Fruit fly (Drosophila melanogaster) whole organism, prepupa: ENCODE results near the gene Spn28Da.

ENCODE experiments used
- Blimp-1 ChIP-seq: fragments of 200-800 bp; sonication (Bioruptor generic); optimal IDR thresholded peaks from 3 replicates; lab custom pipeline; 2017; ENCODE audit warnings: missing biosample characterization, missing genetic modification characterization, mild to moderate bottlenecking, moderate library complexity, missing genetic modification reagents
- CG10631 ChIP-seq: fragments of 200-800 bp; sonication (Bioruptor generic); optimal IDR thresholded peaks from 2 replicates; lab custom pipeline; 2016; ENCODE audit warnings: missing biosample characterization, missing genetic modification characterization
- CG16779 ChIP-seq: fragments of 200-800 bp; sonication (Bioruptor generic); optimal IDR thresholded peaks from 3 replicates; lab custom pipeline; 2017; ENCODE audit warnings: missing biosample characterization, mild to moderate bottlenecking, missing genetic modification characterization
- CG32006 ChIP-seq: fragments of 200-800 bp; sonication (Bioruptor generic); optimal IDR thresholded peaks from 3 replicates; lab custom pipeline; 2017; ENCODE audit warnings: missing biosample characterization, mild to moderate bottlenecking, missing genetic modification characterization
- CG8319 ChIP-seq: fragments of 200-800 bp; sonication (Bioruptor generic); optimal IDR thresholded peaks from 3 replicates; lab custom pipeline; 2016; ENCODE audit warnings: missing biosample characterization, missing genetic modification characterization
- Gug ChIP-seq: fragments of 200-800 bp; sonication (Bioruptor generic); IDR thresholded peaks from 2 replicates; pipeline ENCODE4 v1.3.6; 2022; ENCODE audit warnings: missing biosample characterization, missing genetic modification characterization
- Sox14 ChIP-seq: fragments of 200-800 bp; sonication (Bioruptor generic); optimal IDR thresholded peaks from 3 replicates; lab custom pipeline; 2016; ENCODE audit warnings: missing biosample characterization, missing genetic modification characterization
- dac ChIP-seq: fragments of 200-800 bp; sonication (Bioruptor generic); optimal IDR thresholded peaks from 2 replicates; lab custom pipeline; 2017; ENCODE audit warnings: missing biosample characterization, mild to moderate bottlenecking, missing genetic modification characterization
- lz ChIP-seq: fragments of 200-800 bp; sonication (Bioruptor generic); optimal IDR thresholded peaks from 3 replicates; lab custom pipeline; 2016; ENCODE audit warnings: missing biosample characterization, missing genetic modification characterization
- net ChIP-seq: fragments of 200-800 bp; sonication (Bioruptor generic); optimal IDR thresholded peaks from 3 replicates; lab custom pipeline; 2016; ENCODE audit warnings: missing biosample characterization, missing genetic modification characterization
- spab ChIP-seq: fragments of 200-800 bp; sonication (Bioruptor generic); optimal IDR thresholded peaks from 2 replicates; lab custom pipeline; 2017; ENCODE audit warnings: missing biosample characterization, mild to moderate bottlenecking, missing genetic modification characterization, missing genetic modification reagents

DNA sequence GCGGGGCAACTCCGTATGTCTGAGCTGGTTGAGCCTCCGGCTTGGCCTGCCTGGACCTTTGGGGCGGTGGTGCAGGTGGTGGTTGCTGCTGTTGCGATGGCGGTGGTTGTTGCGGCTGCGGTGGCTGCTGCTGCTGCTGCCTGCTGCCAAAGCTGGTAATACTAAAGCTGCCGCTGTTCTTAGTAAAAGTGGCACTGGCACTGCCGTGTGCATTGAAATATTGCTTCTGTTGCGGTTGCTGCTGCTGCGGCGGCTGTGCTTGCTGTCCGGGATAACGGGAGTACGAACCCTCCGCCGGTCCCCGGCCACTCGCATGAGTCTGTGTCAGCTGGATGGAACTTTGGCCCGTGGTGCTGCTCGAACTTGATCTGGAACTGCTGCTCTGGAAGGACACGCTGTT is 10.6 kb downstream of the Spn28Da start:
- TF ChIP-seq spab (GFP tag; lab: Kevin White, UChicago) (no peak), CG10631 (GFP tag; lab: Kevin White, UChicago) (no peak), Gug (GFP tag; lab: Robert Waterston, UW) (no peak), dac (GFP tag; lab: Kevin White, UChicago) (no peak), net (GFP tag; lab: Kevin White, UChicago) (no peak), CG8319 (no peak), CG32006 (GFP tag; lab: Kevin White, UChicago) (no peak), lz (GFP tag; lab: Kevin White, UChicago) (no peak), Blimp-1 (GFP tag; lab: Kevin White, UChicago) (no peak), CG16779 (tag; lab: Kevin White, UChicago) (no peak), Sox14 (GFP tag; lab: Kevin White, UChicago) (no peak)
